Fruit fly (Drosophila melanogaster): ENCODE data around the gene Unc-115b.
A peak's percentile ranks its signal among the peaks of the same experiment; 100 is the strongest.

The Unc-115b gene

DNA sequence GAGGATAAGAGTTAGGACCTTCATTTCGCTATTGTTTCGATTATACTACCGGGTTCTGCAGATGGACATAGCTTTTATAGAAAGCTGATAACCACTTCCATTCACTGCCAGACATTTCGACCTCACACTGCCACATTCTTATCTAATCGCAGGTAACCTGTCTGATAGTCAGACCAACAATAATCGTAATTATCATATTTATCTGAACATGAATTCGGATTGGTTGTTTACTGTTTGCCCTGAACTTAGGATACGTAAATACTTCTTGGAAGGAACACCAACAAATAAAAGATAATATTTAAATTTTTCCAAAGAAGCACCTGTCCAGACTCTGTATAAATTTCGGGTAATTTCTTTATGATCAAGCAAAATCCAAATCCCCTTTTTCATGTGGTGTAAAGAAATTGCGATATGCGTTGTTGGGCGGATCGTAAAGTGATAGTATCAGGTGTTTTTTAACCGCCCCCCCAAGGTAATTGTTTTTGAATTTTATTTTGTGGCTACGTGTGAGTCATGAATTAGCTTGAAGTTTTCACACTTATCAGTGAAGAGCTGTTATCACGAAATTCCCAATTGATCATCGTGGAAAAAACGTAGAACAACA, 46.4 kb downstream of the Unc-115b start, which contains the start of gene Fst:
Gene Fst (minus strand): TSS at position 51 of the 604 bp plus-strand sequence.
- TF ChIP-seq CG3032 (tag; optimal IDR thresholded peaks at IDR 0.05) (no peak), vri (GFP tag; optimal IDR thresholded peaks at IDR 0.05) (peak; percentile 40), salr (GFP tag; optimal IDR thresholded peaks at IDR 0.05) (no peak), CG8632 (GFP tag; optimal IDR thresholded peaks at IDR 0.05) (no peak), CG11294 (GFP tag; IDR thresholded peaks at IDR 0.05) (no peak), svp (GFP tag) (peak; percentile 1), fkh (GFP tag; optimal IDR thresholded peaks at IDR 0.05) (peak; percentile 38), ss (GFP tag; optimal IDR thresholded peaks at IDR 0.05) (no peak), CG32006 (GFP tag; optimal IDR thresholded peaks at IDR 0.05) (no peak), achi (GFP tag; optimal IDR thresholded peaks at IDR 0.05) (no peak), Smox (GFP tag; optimal IDR thresholded peaks at IDR 0.05) (no peak)

DNA sequence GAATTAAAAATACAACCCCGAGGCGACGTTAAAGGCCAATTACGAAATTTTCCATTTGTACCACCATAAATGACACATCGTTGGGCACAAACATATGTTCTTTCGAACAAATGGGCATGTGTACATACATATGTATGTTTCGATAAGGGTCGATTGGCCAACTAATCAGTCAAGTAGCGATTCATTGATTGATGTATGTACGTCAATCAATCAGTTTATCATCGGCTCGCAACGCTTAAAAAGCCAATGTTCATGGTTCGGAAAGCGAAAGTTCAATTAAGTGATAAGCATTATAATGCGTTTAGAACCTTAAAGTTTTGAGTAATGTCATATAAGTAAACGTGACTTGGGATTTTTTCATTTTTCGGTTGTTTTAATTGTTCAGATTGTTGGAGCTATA, 48.0 kb downstream of the Unc-115b start:
- TF ChIP-seq CG7368 (GFP tag; optimal IDR thresholded peaks at IDR 0.05) (no peak), Blimp-1 (GFP tag; optimal IDR thresholded peaks at IDR 0.05) (no peak), CG11294 (GFP tag; IDR thresholded peaks at IDR 0.05) (no peak), CG15336 (GFP tag; IDR thresholded peaks at IDR 0.05) (no peak), svp (GFP tag) (no peak), dsx (GFP tag; optimal IDR thresholded peaks at IDR 0.05; ENCODE audit: poor library complexity, severe bottlenecking) (no peak), CG6276 (GFP tag; optimal IDR thresholded peaks at IDR 0.05) (no peak), OdsH (GFP tag; optimal IDR thresholded peaks at IDR 0.05) (no peak), Lpt (GFP tag; optimal IDR thresholded peaks at IDR 0.05) (no peak), topi (GFP tag; optimal IDR thresholded peaks at IDR 0.05) (no peak), Eip75B (GFP tag; optimal IDR thresholded peaks at IDR 0.05) (no peak), CG3032 (tag; optimal IDR thresholded peaks at IDR 0.05) (no peak), CG11762 (GFP tag; optimal IDR thresholded peaks at IDR 0.05; ENCODE audit: insufficient read depth) (no peak)

DNA sequence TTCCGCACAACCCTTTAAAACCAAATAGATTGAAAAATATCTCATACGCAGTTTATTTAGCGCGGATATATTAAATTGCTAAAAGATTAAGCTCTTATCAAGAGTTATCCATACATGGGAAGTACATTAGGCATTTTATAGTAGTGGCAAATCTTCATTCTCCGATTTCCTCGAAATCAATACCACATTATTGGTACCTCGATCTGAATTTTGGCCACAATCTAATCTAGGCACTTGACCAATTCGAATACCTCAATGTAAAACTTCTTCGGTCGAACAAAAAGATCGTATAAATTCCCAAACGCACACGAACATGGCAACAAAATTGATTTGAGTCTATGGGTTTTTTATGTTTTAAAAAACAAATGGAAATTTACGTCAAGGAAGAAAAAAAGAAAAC, 48.6 kb downstream of the Unc-115b start:
- TF ChIP-seq CG16779 (tag; optimal IDR thresholded peaks at IDR 0.05) (no peak), Lpt (GFP tag; optimal IDR thresholded peaks at IDR 0.05) (no peak), Sox15 (GFP tag; optimal IDR thresholded peaks at IDR 0.05) (no peak), Hr4 (GFP tag; optimal IDR thresholded peaks at IDR 0.05) (no peak), CG1621 (tag; optimal IDR thresholded peaks at IDR 0.05) (no peak), Smox (GFP tag; optimal IDR thresholded peaks at IDR 0.05) (no peak), Ets96B (tag; optimal IDR thresholded peaks at IDR 0.05) (no peak), Hr39 (GFP tag; optimal IDR thresholded peaks at IDR 0.05) (no peak), Sox102F (GFP tag; optimal IDR thresholded peaks at IDR 0.05) (no peak), fkh (GFP tag; optimal IDR thresholded peaks at IDR 0.05) (no peak), cyc (GFP tag; optimal IDR thresholded peaks at IDR 0.05) (no peak)

- TF ChIP-seq fd59A (GFP tag; optimal IDR thresholded peaks at IDR 0.05), result no peak
- TF ChIP-seq svp (GFP tag), result no peak
- no peak for TF ChIP-seq Ets21C (GFP tag; optimal IDR thresholded peaks at IDR 0.05)
- no peak for TF ChIP-seq achi (GFP tag; optimal IDR thresholded peaks at IDR 0.05)
- no peak for TF ChIP-seq acj6 (GFP tag; optimal IDR thresholded peaks at IDR 0.05)
- TF ChIP-seq OdsH (GFP tag; optimal IDR thresholded peaks at IDR 0.05), result no peak
- TF ChIP-seq CG11294 (GFP tag; IDR thresholded peaks at IDR 0.05), result no peak
- no peak for TF ChIP-seq CG31627 (GFP tag; optimal IDR thresholded peaks at IDR 0.05)
- TF ChIP-seq vri (GFP tag; optimal IDR thresholded peaks at IDR 0.05), result no peak
- TF ChIP-seq CG8632 (GFP tag; optimal IDR thresholded peaks at IDR 0.05), result no peak
- no peak for TF ChIP-seq CG8119 (GFP tag; IDR thresholded peaks at IDR 0.05)
These were observed 52.3 kb downstream of the Unc-115b start for dm6 chr3R:9640313-9640712.

All from whole organism, prepupa.